Worm (Caenorhabditis elegans) whole organism, L2 larva: ENCODE data around the gene F55G1.15.

Experiments
- aly-2 ChIP-seq: fragments of 150-350 bp; optimal IDR thresholded peaks from 2 replicates; lab custom pipeline; 2014; ENCODE audit warnings: missing biosample characterization, missing genetic modification characterization
- ama-1 ChIP-seq: fragments of 150-350 bp; optimal IDR thresholded peaks from 2 replicates; lab custom pipeline; 2018; ENCODE audit warnings: inconsistent platforms
- ceh-82 ChIP-seq: fragments of 150-350 bp; optimal IDR thresholded peaks from 2 replicates; lab custom pipeline; 2014; ENCODE audit warnings: missing biosample characterization, missing genetic modification characterization
- crh-2 ChIP-seq: sonication (generic microtip); optimal IDR thresholded peaks from 2 replicates; lab custom pipeline; 2017; ENCODE audit warnings: missing biosample characterization, missing genetic modification characterization
- egl-27 ChIP-seq: sonication (generic microtip); optimal IDR thresholded peaks from 3 replicates; lab custom pipeline; 2017; ENCODE audit warnings: missing biosample characterization, missing genetic modification reagents, missing genetic modification characterization
- elt-1 ChIP-seq: fragments of 150-350 bp; optimal IDR thresholded peaks from 2 replicates; lab custom pipeline; 2014; ENCODE audit warnings: missing biosample characterization, missing genetic modification characterization
- fos-1 ChIP-seq: fragments of 150-350 bp; optimal IDR thresholded peaks from 2 replicates; lab custom pipeline; 2014; ENCODE audit warnings: missing biosample characterization, missing genetic modification characterization
- nhr-10 ChIP-seq: sonication (generic microtip); optimal IDR thresholded peaks from 2 replicates; lab custom pipeline; 2017; ENCODE audit warnings: missing biosample characterization, missing genetic modification characterization
- nhr-11 ChIP-seq: fragments of 150-350 bp; optimal IDR thresholded peaks from 2 replicates; lab custom pipeline; 2014; ENCODE audit warnings: missing biosample characterization, missing genetic modification characterization
- nhr-77 ChIP-seq: fragments of 150-350 bp; optimal IDR thresholded peaks from 2 replicates; lab custom pipeline; 2014; ENCODE audit warnings: missing biosample characterization, missing genetic modification characterization
- snpc-4 ChIP-seq: fragments of 150-350 bp; optimal IDR thresholded peaks from 2 replicates; lab custom pipeline; 2014; ENCODE audit warnings: missing biosample characterization, missing genetic modification characterization
- zag-1 ChIP-seq: fragments of 150-350 bp; optimal IDR thresholded peaks from 2 replicates; lab custom pipeline; 2014; ENCODE audit warnings: missing biosample characterization, missing genetic modification characterization

DNA sequence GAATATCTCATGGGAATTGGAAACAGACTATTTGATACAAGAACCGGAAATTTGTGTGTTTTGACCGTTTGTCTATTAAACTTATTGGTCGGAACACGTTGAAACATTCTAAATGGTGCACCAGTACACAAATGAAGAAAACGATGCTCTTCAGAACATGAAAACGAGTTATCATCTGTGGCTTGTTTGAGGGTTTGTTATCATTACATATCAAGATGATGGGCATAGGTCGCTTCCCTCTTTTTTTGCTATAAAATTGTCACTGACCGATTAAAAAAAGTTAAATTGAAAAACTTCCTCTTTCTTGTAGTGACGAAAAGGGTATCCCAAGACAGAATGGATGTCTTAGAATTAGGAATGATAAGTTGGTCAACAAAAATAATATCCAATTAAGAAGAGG, 32.6 kb downstream of the F55G1.15 start:
- TF ChIP-seq crh-2 (tag; lab: Kevin White, UChicago) = no peak
- no peak for TF ChIP-seq nhr-11
- no peak for TF ChIP-seq egl-27 (tag; lab: Kevin White, UChicago)
- TF ChIP-seq nhr-77 = no peak
- no peak for TF ChIP-seq snpc-4
- no peak for TF ChIP-seq nhr-10 (tag; lab: Kevin White, UChicago)
- no peak for TF ChIP-seq elt-1 (tag; lab: Kevin White, UChicago)
- TF ChIP-seq fos-1 = peak; percentile 62
- TF ChIP-seq ceh-82 = no peak
- no peak for TF ChIP-seq zag-1 (tag; lab: Kevin White, UChicago)
- no peak for TF ChIP-seq aly-2
- TF ChIP-seq ama-1 (lab: Kevin White, UChicago) = no peak
